Worm (Caenorhabditis elegans) whole organism, midembryonic: ENCODE data around the gene spas-1.

Source experiments
- T22C8.4 ChIP-seq: fragments of 200-800 bp; sonication (Bioruptor generic); IDR thresholded peaks from 2 replicates; pipeline ENCODE4 v1.3.6; 2022; ENCODE audit warnings: missing genetic modification characterization, missing compliant biosample characterization
- cog-1 ChIP-seq: sonication (generic microtip); optimal IDR thresholded peaks from 2 replicates; lab custom pipeline; 2016; ENCODE audit warnings: missing genetic modification characterization, missing compliant biosample characterization
- flt-1 ChIP-seq: fragments of 200-800 bp; sonication (Bioruptor generic); IDR thresholded peaks from 2 replicates; pipeline ENCODE4 v1.3.6; 2022; ENCODE audit warnings: missing genetic modification characterization, missing compliant biosample characterization
- klf-2 ChIP-seq: fragments of 200-800 bp; sonication (Bioruptor generic); conservative IDR thresholded peaks from 2 replicates; pipeline ENCODE4 v1.3.6; 2022; ENCODE audit warnings: missing genetic modification reagents, missing genetic modification characterization, missing compliant biosample characterization
- med-1 ChIP-seq: sonication (generic microtip); optimal IDR thresholded peaks from 2 replicates; lab custom pipeline; 2017; ENCODE audit warnings: missing genetic modification characterization, mild to moderate bottlenecking, missing compliant biosample characterization, antibody characterized with exemption, missing genetic modification reagents; ENCODE audit not compliant: insufficient read depth
- ref-1 ChIP-seq: fragments of 200-800 bp; sonication (Bioruptor generic); conservative IDR thresholded peaks from 2 replicates; pipeline ENCODE4 v1.3.6; 2022; ENCODE audit warnings: missing genetic modification reagents, missing genetic modification characterization, missing compliant biosample characterization
- tab-1 ChIP-seq: fragments of 200-800 bp; sonication (Bioruptor generic); IDR thresholded peaks from 2 replicates; pipeline ENCODE4 v1.3.6; 2022; ENCODE audit warnings: missing genetic modification characterization, missing compliant biosample characterization
- ztf-23 ChIP-seq: fragments of 200-800 bp; sonication (Bioruptor generic); IDR thresholded peaks from 2 replicates; pipeline ENCODE4 v1.3.6; 2022; ENCODE audit warnings: missing genetic modification reagents, missing genetic modification characterization, missing compliant biosample characterization
- ztf-29 ChIP-seq: fragments of 200-800 bp; sonication (Bioruptor generic); IDR thresholded peaks from 2 replicates; pipeline ENCODE4 v1.3.6; 2022; ENCODE audit warnings: missing genetic modification reagents, missing genetic modification characterization, missing compliant biosample characterization

The spas-1 gene

DNA sequence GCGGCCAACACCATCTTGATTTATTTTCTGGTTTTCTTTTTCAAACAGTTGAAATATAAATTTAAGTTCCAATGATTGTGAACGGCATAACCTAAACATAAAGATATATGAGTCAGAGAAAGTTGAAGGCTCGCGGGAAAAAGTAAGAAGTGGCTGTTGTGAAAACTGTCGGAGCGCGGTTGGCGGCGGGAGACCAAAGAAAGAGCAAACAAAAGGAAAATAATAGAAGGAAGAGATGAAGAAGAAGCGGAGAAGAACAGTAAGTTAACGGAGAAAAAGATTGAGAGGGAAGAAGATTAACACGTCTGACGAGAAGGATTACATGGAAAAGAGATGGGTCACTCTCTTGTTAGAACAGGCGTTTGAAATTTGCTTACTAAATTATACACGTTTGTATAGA, 31.8 kb downstream of the spas-1 start, which contains the start of gene inx-10:
TSS of gene inx-10 (minus strand) at position 101 of the 400 bp plus-strand sequence.
- TF ChIP-seq ref-1 (GFP tag; lab: Robert Waterston, UW), result no peak
- no peak for TF ChIP-seq tab-1 (GFP tag; lab: Robert Waterston, UW)
- TF ChIP-seq T22C8.4 (GFP tag; lab: Robert Waterston, UW), result no peak
- TF ChIP-seq med-1 (GFP tag; lab: Kevin White, UChicago), result no peak
- no peak for TF ChIP-seq cog-1 (tag; lab: Kevin White, UChicago)
- no peak for TF ChIP-seq ztf-23 (GFP tag; lab: Robert Waterston, UW)
- no peak for TF ChIP-seq flt-1
- TF ChIP-seq ztf-29, result no peak
- TF ChIP-seq klf-2 (GFP tag; lab: Robert Waterston, UW), result no peak

- no peak for TF ChIP-seq flt-1
Measured at ce11 chrV:9208878-9209277, 33.3 kb downstream of the spas-1 start.

DNA sequence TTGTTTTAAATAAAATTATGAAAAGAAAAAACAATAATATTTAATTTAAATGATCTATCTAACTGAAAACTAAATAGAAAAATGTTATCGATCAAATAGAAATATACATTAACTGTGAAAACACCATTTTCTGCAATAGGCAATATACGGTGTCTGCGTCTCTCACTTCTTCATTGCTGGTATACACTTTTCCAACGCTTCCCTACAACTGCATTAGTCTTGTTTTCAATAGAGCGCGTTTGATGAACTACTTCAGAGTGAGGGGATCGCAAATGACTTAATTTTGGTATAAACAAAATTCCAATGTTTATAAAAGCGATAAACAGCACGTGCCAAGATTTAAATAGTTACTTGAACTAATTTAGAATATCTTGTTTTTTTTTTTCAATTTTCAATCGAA, 36.9 kb downstream of the spas-1 start:
- TF ChIP-seq ref-1 (GFP tag; lab: Robert Waterston, UW) (no peak), cog-1 (tag; lab: Kevin White, UChicago) (peak; percentile 58)

DNA sequence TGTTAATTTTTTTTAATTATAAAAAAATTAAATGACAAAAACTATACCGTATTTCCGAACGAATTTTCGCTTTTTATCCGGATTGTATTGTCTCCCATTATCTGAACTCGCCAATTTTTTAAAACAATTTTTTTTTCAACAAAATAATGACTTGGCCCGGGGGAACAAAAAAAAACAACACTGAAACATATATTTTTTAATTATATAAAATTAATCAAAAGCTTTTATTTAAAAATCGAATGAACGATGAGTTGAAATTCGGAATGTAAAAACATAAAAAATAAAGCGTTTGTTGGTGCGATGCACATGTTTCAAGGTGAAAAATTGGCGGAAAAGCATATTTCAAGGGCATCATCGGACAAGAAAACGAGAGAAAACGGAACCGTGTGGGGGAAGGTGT, 38.0 kb downstream of the spas-1 start, which contains the start of gene mdt-27:
TSS of gene mdt-27 (minus strand) at position 101 of the 400 bp plus-strand sequence.
- TF ChIP-seq flt-1, result no peak
- no peak for TF ChIP-seq tab-1 (GFP tag; lab: Robert Waterston, UW)
- TF ChIP-seq med-1 (GFP tag; lab: Kevin White, UChicago), result no peak
- no peak for TF ChIP-seq klf-2 (GFP tag; lab: Robert Waterston, UW)
- no peak for TF ChIP-seq ztf-23 (GFP tag; lab: Robert Waterston, UW)
- no peak for TF ChIP-seq T22C8.4 (GFP tag; lab: Robert Waterston, UW)
- TF ChIP-seq cog-1 (tag; lab: Kevin White, UChicago), result no peak
- no peak for TF ChIP-seq ref-1 (GFP tag; lab: Robert Waterston, UW)
- TF ChIP-seq ztf-29, result no peak

- TF ChIP-seq klf-2 (GFP tag; lab: Robert Waterston, UW), result no peak
- TF ChIP-seq ref-1 (GFP tag; lab: Robert Waterston, UW), result no peak
- no peak for TF ChIP-seq ztf-29
- no peak for TF ChIP-seq med-1 (GFP tag; lab: Kevin White, UChicago)
- no peak for TF ChIP-seq tab-1 (GFP tag; lab: Robert Waterston, UW)
- TF ChIP-seq flt-1, result no peak
- TF ChIP-seq ztf-23 (GFP tag; lab: Robert Waterston, UW), result no peak
- TF ChIP-seq T22C8.4 (GFP tag; lab: Robert Waterston, UW), result no peak
- TF ChIP-seq cog-1 (tag; lab: Kevin White, UChicago), result no peak
Measured at ce11 chrV:9217158-9217557, 41.6 kb downstream of the spas-1 start, which contains the start of gene pacs-1. Gene pacs-1 (minus strand): TSS chrV:9217258.

DNA sequence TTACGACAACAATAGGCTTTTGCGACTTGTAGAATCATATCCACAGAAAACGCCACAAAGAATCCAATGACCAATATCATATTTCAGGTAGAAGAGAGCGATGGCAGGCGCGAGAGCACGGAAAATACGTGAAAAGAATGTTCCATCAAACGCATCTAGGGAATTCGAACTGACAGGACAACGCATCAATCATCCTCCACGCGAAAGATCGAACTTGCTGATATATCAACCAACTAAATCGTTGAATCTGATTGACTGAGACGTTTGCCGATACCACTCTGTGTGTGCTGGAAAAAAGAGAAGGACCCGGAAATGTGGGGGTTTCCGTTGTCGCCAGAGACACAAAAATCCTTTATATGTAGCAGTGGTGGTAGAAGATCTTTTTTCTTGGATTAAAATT, 42.6 kb downstream of the spas-1 start:
- TF ChIP-seq ztf-23 (GFP tag; lab: Robert Waterston, UW) (no peak), med-1 (GFP tag; lab: Kevin White, UChicago) (no peak)

DNA sequence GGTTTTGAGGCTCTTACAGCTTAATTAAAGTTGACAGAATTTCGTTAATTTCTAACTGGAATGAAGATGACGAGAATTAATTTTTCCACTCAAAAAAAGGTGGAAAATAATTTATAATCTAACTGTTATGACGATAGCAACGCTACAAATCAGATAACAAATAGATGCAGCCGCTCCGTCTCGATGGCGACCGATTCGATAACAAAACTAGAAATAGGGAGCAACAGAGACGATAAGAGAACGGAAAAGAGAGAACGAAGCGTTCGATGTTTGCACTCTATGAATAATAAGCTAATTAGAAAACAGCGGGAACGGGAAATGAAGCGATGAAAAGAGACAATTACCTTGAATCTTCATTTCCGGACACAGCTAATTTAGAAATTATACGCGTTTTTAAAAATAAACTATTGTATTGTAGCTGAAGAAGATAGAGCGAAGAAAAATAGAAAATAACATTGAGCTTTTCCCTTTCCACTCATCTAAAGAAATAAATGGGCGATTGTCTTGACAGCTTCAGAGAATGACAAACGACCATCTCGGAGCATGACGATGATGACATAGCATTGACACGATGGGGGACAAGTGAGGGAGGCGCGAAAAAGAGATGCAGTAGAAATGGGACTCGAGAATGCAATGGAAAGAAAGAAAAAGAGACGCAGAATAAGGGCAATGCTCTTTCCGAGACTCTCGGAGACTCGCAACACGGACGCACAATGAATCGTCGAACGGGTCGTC, 43.2 kb downstream of the spas-1 start:
- TF ChIP-seq ztf-23 (GFP tag; lab: Robert Waterston, UW), result no peak
- no peak for TF ChIP-seq flt-1
- TF ChIP-seq ref-1 (GFP tag; lab: Robert Waterston, UW), result no peak
- no peak for TF ChIP-seq ztf-29
- TF ChIP-seq T22C8.4 (GFP tag; lab: Robert Waterston, UW), result no peak
- TF ChIP-seq klf-2 (GFP tag; lab: Robert Waterston, UW), result no peak
- no peak for TF ChIP-seq tab-1 (GFP tag; lab: Robert Waterston, UW)
- no peak for TF ChIP-seq med-1 (GFP tag; lab: Kevin White, UChicago)
- TF ChIP-seq cog-1 (tag; lab: Kevin White, UChicago), result no peak

- no peak for TF ChIP-seq med-1 (GFP tag; lab: Kevin White, UChicago)
Measured at ce11 chrV:9219390-9219733, 43.8 kb downstream of the spas-1 start.

DNA sequence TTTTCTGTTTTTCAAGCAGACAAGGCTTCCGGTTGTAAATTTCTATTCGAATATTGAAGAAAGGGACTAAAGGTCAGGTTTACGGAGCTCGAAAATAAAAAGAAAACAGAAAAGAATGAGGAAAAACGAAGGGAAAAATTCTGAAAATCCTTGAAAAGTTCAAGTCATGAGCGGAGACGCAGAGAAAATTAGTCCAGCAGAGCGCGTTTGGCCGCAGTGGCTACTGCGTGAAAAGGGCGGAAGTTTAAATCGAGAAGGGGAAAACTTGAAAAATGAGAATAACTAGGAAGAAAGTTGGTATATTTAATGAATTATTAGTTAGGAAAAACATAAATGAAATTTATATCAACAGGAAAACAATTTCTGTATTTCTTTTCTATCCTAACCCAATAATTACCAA, 44.9 kb downstream of the spas-1 start:
- TF ChIP-seq med-1 (GFP tag; lab: Kevin White, UChicago) (no peak), ztf-29 (no peak), flt-1 (no peak), ztf-23 (GFP tag; lab: Robert Waterston, UW) (no peak), ref-1 (GFP tag; lab: Robert Waterston, UW) (no peak), T22C8.4 (GFP tag; lab: Robert Waterston, UW) (no peak), cog-1 (tag; lab: Kevin White, UChicago) (no peak), klf-2 (GFP tag; lab: Robert Waterston, UW) (no peak), tab-1 (GFP tag; lab: Robert Waterston, UW) (no peak)

ce11 chrV:9221566-9221965, 46.0 kb downstream of the spas-1 start, which contains the start of gene grd-6:
Gene grd-6 (plus strand): TSS chrV:9221866.
- TF ChIP-seq cog-1 (tag; lab: Kevin White, UChicago), result no peak
- no peak for TF ChIP-seq med-1 (GFP tag; lab: Kevin White, UChicago)
- TF ChIP-seq flt-1, result no peak
- TF ChIP-seq klf-2 (GFP tag; lab: Robert Waterston, UW), result no peak
- no peak for TF ChIP-seq ztf-29
- no peak for TF ChIP-seq tab-1 (GFP tag; lab: Robert Waterston, UW)
- no peak for TF ChIP-seq ztf-23 (GFP tag; lab: Robert Waterston, UW)
- no peak for TF ChIP-seq ref-1 (GFP tag; lab: Robert Waterston, UW)
- no peak for TF ChIP-seq T22C8.4 (GFP tag; lab: Robert Waterston, UW)
